Worm (Caenorhabditis elegans) whole organism, mixed stage, embryonic: ENCODE measurements around the gene R148.8.

Source experiments
- M03D4.4 ChIP-seq: sonication (generic microtip); optimal IDR thresholded peaks from 2 replicates; lab custom pipeline; 2017; ENCODE audit warnings: mild to moderate bottlenecking, missing genetic modification characterization, missing compliant biosample characterization
- bed-3 ChIP-seq: fragments of 200-800 bp; sonication (Bioruptor generic); optimal IDR thresholded peaks from 3 replicates; lab custom pipeline; 2018; ENCODE audit warnings: mild to moderate bottlenecking, missing genetic modification characterization, moderate library complexity, missing compliant biosample characterization
- blmp-1 ChIP-seq: fragments of 150-350 bp; optimal IDR thresholded peaks from 2 replicates; lab custom pipeline; 2014; ENCODE audit warnings: missing biosample characterization, missing genetic modification characterization
- ceh-39 ChIP-seq: fragments of 150-350 bp; optimal IDR thresholded peaks from 2 replicates; lab custom pipeline; 2014; ENCODE audit warnings: missing biosample characterization, missing genetic modification characterization
- ceh-43 ChIP-seq: fragments of 200-800 bp; sonication (Bioruptor generic); optimal IDR thresholded peaks from 2 replicates; lab custom pipeline; 2018; ENCODE audit warnings: mild to moderate bottlenecking, missing genetic modification characterization, moderate library complexity, missing compliant biosample characterization
- ceh-83 ChIP-seq: fragments of 200-800 bp; sonication (Bioruptor generic); optimal IDR thresholded peaks from 2 replicates; lab custom pipeline; 2018; ENCODE audit warnings: mild to moderate bottlenecking, missing genetic modification characterization, missing compliant biosample characterization
- ces-1 ChIP-seq: fragments of 150-350 bp; optimal IDR thresholded peaks from 2 replicates; lab custom pipeline; 2014; ENCODE audit warnings: missing biosample characterization, missing genetic modification reagents, missing genetic modification characterization
- cnd-1 ChIP-seq: fragments of 200-800 bp; sonication (Bioruptor generic); optimal IDR thresholded peaks from 2 replicates; lab custom pipeline; 2018; ENCODE audit warnings: mild to moderate bottlenecking, missing genetic modification characterization, missing compliant biosample characterization
- drap-1 ChIP-seq: fragments of 200-800 bp; sonication (Bioruptor generic); optimal IDR thresholded peaks from 3 replicates; lab custom pipeline; 2018; ENCODE audit warnings: mild to moderate bottlenecking, missing genetic modification characterization, missing compliant biosample characterization
- elt-1 ChIP-seq: sonication (generic microtip); optimal IDR thresholded peaks from 2 replicates; lab custom pipeline; 2017; ENCODE audit warnings: missing genetic modification characterization, mild to moderate bottlenecking, missing compliant biosample characterization, antibody characterized with exemption, moderate library complexity, borderline replicate concordance; ENCODE audit not compliant: insufficient read depth
- elt-3 ChIP-seq: fragments of 150-350 bp; optimal IDR thresholded peaks from 2 replicates; lab custom pipeline; 2014; ENCODE audit warnings: missing biosample characterization, missing genetic modification characterization
- flh-1 ChIP-seq: fragments of 200-800 bp; sonication (Bioruptor generic); optimal IDR thresholded peaks from 2 replicates; lab custom pipeline; 2018; ENCODE audit warnings: mild to moderate bottlenecking, missing genetic modification characterization, moderate library complexity, missing compliant biosample characterization
- ham-2 ChIP-seq: fragments of 200-800 bp; sonication (Bioruptor generic); optimal IDR thresholded peaks from 2 replicates; lab custom pipeline; 2018; ENCODE audit warnings: mild to moderate bottlenecking, missing genetic modification characterization, missing compliant biosample characterization
- hlh-1 ChIP-seq: fragments of 150-350 bp; optimal IDR thresholded peaks from 2 replicates; lab custom pipeline; 2014; ENCODE audit warnings: missing biosample characterization, missing genetic modification reagents, missing genetic modification characterization
- lin-13 ChIP-seq: fragments of 150-350 bp; optimal IDR thresholded peaks from 2 replicates; lab custom pipeline; 2014; ENCODE audit warnings: missing biosample characterization, missing genetic modification characterization
- lin-32 ChIP-seq: fragments of 200-800 bp; sonication (Bioruptor generic); optimal IDR thresholded peaks from 2 replicates; lab custom pipeline; 2018; ENCODE audit warnings: mild to moderate bottlenecking, missing genetic modification characterization, missing compliant biosample characterization
- lsy-2 ChIP-seq: fragments of 150-350 bp; optimal IDR thresholded peaks from 2 replicates; lab custom pipeline; 2014; ENCODE audit warnings: missing biosample characterization, missing genetic modification characterization
- mab-5 ChIP-seq: fragments of 150-350 bp; optimal IDR thresholded peaks from 2 replicates; lab custom pipeline; 2014; ENCODE audit warnings: missing biosample characterization, missing genetic modification characterization
- mep-1 ChIP-seq: fragments of 150-350 bp; optimal IDR thresholded peaks from 2 replicates; lab custom pipeline; 2017; ENCODE audit warnings: missing biosample characterization, missing genetic modification reagents, missing genetic modification characterization, inconsistent platforms
- mls-2 ChIP-seq: sonication (generic microtip); optimal IDR thresholded peaks from 2 replicates; lab custom pipeline; 2016; ENCODE audit warnings: mild to moderate bottlenecking, missing genetic modification characterization, moderate library complexity, missing compliant biosample characterization
- nhr-12 ChIP-seq: fragments of 150-350 bp; optimal IDR thresholded peaks from 2 replicates; lab custom pipeline; 2014; ENCODE audit warnings: missing biosample characterization, missing genetic modification characterization
- nhr-2 ChIP-seq: fragments of 150-350 bp; optimal IDR thresholded peaks from 2 replicates; lab custom pipeline; 2014; ENCODE audit warnings: missing biosample characterization, missing genetic modification characterization
- nhr-237 ChIP-seq: fragments of 150-350 bp; optimal IDR thresholded peaks from 2 replicates; lab custom pipeline; 2014; ENCODE audit warnings: missing biosample characterization, missing genetic modification characterization
- nhr-28 ChIP-seq: fragments of 150-350 bp; optimal IDR thresholded peaks from 2 replicates; lab custom pipeline; 2014; ENCODE audit warnings: missing biosample characterization, missing genetic modification characterization
- nhr-76 ChIP-seq: sonication (generic microtip); optimal IDR thresholded peaks from 2 replicates; lab custom pipeline; 2017; ENCODE audit warnings: missing biosample characterization, missing genetic modification characterization
- pha-4 ChIP-seq: fragments of 150-350 bp; optimal IDR thresholded peaks from 2 replicates; lab custom pipeline; 2018; ENCODE audit warnings: missing biosample characterization, missing genetic modification reagents, missing genetic modification characterization
- sem-2 ChIP-seq: fragments of 200-800 bp; sonication (Bioruptor generic); optimal IDR thresholded peaks from 2 replicates; lab custom pipeline; 2018; ENCODE audit warnings: mild to moderate bottlenecking, missing genetic modification characterization, missing compliant biosample characterization
- snpc-4 ChIP-seq: fragments of 150-350 bp; optimal IDR thresholded peaks from 2 replicates; lab custom pipeline; 2014; ENCODE audit warnings: missing biosample characterization, missing genetic modification characterization
- sptf-1 ChIP-seq: sonication (generic microtip); optimal IDR thresholded peaks from 2 replicates; lab custom pipeline; 2017; ENCODE audit warnings: mild to moderate bottlenecking, missing genetic modification characterization, moderate library complexity, missing compliant biosample characterization
- tbx-8 ChIP-seq: fragments of 200-800 bp; sonication (Bioruptor generic); optimal IDR thresholded peaks from 2 replicates; lab custom pipeline; 2018; ENCODE audit warnings: mild to moderate bottlenecking, missing genetic modification characterization, moderate library complexity, missing compliant biosample characterization
- unc-120 ChIP-seq: sonication (generic microtip); optimal IDR thresholded peaks from 2 replicates; lab custom pipeline; 2017; ENCODE audit warnings: missing genetic modification characterization, missing compliant biosample characterization; ENCODE audit not compliant: poor library complexity, severe bottlenecking
- unc-39 ChIP-seq: fragments of 150-350 bp; optimal IDR thresholded peaks from 2 replicates; lab custom pipeline; 2014; ENCODE audit warnings: missing biosample characterization, missing genetic modification characterization
- unc-62 ChIP-seq: fragments of 150-350 bp; optimal IDR thresholded peaks from 2 replicates; lab custom pipeline; 2014; ENCODE audit warnings: missing biosample characterization, missing genetic modification reagents, missing genetic modification characterization
- zip-8 ChIP-seq: fragments of 150-350 bp; optimal IDR thresholded peaks from 2 replicates; lab custom pipeline; 2014; ENCODE audit warnings: missing biosample characterization, missing genetic modification characterization
- ztf-11 ChIP-seq: fragments of 150-350 bp; optimal IDR thresholded peaks from 2 replicates; lab custom pipeline; 2014; ENCODE audit warnings: missing biosample characterization, missing genetic modification characterization

R148.8 gene

ce11 chrIII:3171382-3171781 is 19.9 kb upstream of the R148.8 start, which contains the start of gene R148.4:
Gene R148.4 (plus strand): TSS chrIII:3171592.
- TF ChIP-seq elt-1 (tag; lab: Kevin White, UChicago) (no peak), ceh-39 (tag; lab: Kevin White, UChicago) (no peak), nhr-28 (tag; lab: Kevin White, UChicago) (no peak), ztf-11 (tag; lab: Kevin White, UChicago) (no peak), mab-5 (no peak), flh-1 (GFP tag; lab: Kevin White, UChicago) (no peak), nhr-12 (no peak)

ce11 chrIII:3174985-3175384 is 16.3 kb upstream of the R148.8 start, which contains the start of gene R148.3:
Gene R148.3 (plus strand): TSS chrIII:3175331.
- TF ChIP-seq flh-1 (GFP tag; lab: Kevin White, UChicago) (peak; percentile 46), zip-8 (tag; lab: Kevin White, UChicago) (no peak), nhr-12 (peak; percentile 40), blmp-1 (tag; lab: Kevin White, UChicago) (peak; percentile 42), elt-1 (tag; lab: Kevin White, UChicago) (no peak), unc-62 (GFP tag; lab: Kevin White, UChicago) (no peak), cnd-1 (tag; lab: Kevin White, UChicago) (peak; percentile 69), snpc-4 (tag; lab: Kevin White, UChicago) (no peak), drap-1 (GFP tag; lab: Kevin White, UChicago) (peak; percentile 76), bed-3 (GFP tag; lab: Kevin White, UChicago) (peak; percentile 74), hlh-1 (tag; lab: Kevin White, UChicago) (peak; percentile 65), M03D4.4 (tag; lab: Kevin White, UChicago) (peak; percentile 81), nhr-76 (tag; lab: Kevin White, UChicago) (no peak), unc-120 (peak; percentile 65), tbx-8 (GFP tag; lab: Kevin White, UChicago) (peak; percentile 84), nhr-28 (tag; lab: Kevin White, UChicago) (no peak), lsy-2 (peak; percentile 57), mls-2 (tag; lab: Kevin White, UChicago) (peak; percentile 81), elt-3 (tag; lab: Kevin White, UChicago) (no peak), ces-1 (peak; percentile 16), unc-39 (tag; lab: Kevin White, UChicago) (peak; percentile 51), nhr-237 (tag; lab: Kevin White, UChicago) (no peak), mep-1 (tag; lab: Kevin White, UChicago) (peak; percentile 72), lin-32 (GFP tag; lab: Kevin White, UChicago) (peak; percentile 31), sem-2 (GFP tag; lab: Kevin White, UChicago) (peak; percentile 57), ztf-11 (tag; lab: Kevin White, UChicago) (peak; percentile 62), mab-5 (peak; percentile 46), ceh-83 (GFP tag; lab: Kevin White, UChicago) (peak; percentile 52), ceh-43 (GFP tag; lab: Kevin White, UChicago) (peak; percentile 82), lin-13 (tag; lab: Kevin White, UChicago) (peak; percentile 79), ham-2 (GFP tag; lab: Kevin White, UChicago) (peak; percentile 92), ceh-39 (tag; lab: Kevin White, UChicago) (no peak), sptf-1 (tag; lab: Kevin White, UChicago) (peak; percentile 93), pha-4 (no peak), nhr-2 (peak; percentile 42)

ce11 chrIII:3176775-3177174 is 14.5 kb upstream of the R148.8 start:
- TF ChIP-seq pha-4 (no peak), nhr-237 (tag; lab: Kevin White, UChicago) (no peak), cnd-1 (tag; lab: Kevin White, UChicago) (no peak), mls-2 (tag; lab: Kevin White, UChicago) (no peak), lin-13 (tag; lab: Kevin White, UChicago) (no peak), bed-3 (GFP tag; lab: Kevin White, UChicago) (no peak), snpc-4 (tag; lab: Kevin White, UChicago) (no peak), unc-120 (no peak), mep-1 (tag; lab: Kevin White, UChicago) (no peak), sptf-1 (tag; lab: Kevin White, UChicago) (no peak)
- TF ChIP-seq, all 35 proteins: peak for 0
